Worm (Caenorhabditis elegans) whole organism, young adult: Measurements from ENCODE around the gene tub-1.

Experiments
- B0035.1 ChIP-seq: sonication (generic microtip); optimal IDR thresholded peaks from 2 replicates; lab custom pipeline; 2016; ENCODE audit warnings: missing genetic modification characterization, mild to moderate bottlenecking, missing compliant biosample characterization, missing genotype, missing genetic modification reagents
- F49E8.2 ChIP-seq: sonication (generic microtip); optimal IDR thresholded peaks from 3 replicates; lab custom pipeline; 2017; ENCODE audit warnings: missing genetic modification characterization, mild to moderate bottlenecking, missing compliant biosample characterization, antibody characterized with exemption, moderate library complexity; ENCODE audit not compliant: insufficient read depth
- F55B11.4 ChIP-seq: sonication (generic microtip); optimal IDR thresholded peaks from 2 replicates; lab custom pipeline; 2016; ENCODE audit warnings: missing compliant biosample characterization, missing genetic modification characterization, borderline replicate concordance; ENCODE audit not compliant: insufficient read depth
- K12H6.12 ChIP-seq: fragments of 200-800 bp; sonication (Bioruptor generic); optimal IDR thresholded peaks from 2 replicates; lab custom pipeline; 2018; ENCODE audit warnings: mild to moderate bottlenecking, missing genetic modification characterization, missing compliant biosample characterization
- akir-1 ChIP-seq: fragments of 200-800 bp; sonication (Bioruptor generic); optimal IDR thresholded peaks from 2 replicates; lab custom pipeline; 2018; ENCODE audit warnings: mild to moderate bottlenecking, missing genetic modification characterization, moderate library complexity, missing compliant biosample characterization
- atf-7 ChIP-seq: sonication (generic microtip); optimal IDR thresholded peaks from 2 replicates; lab custom pipeline; 2017; ENCODE audit warnings: mild to moderate bottlenecking, missing genetic modification characterization, missing compliant biosample characterization
- athp-1 ChIP-seq: sonication (generic microtip); optimal IDR thresholded peaks from 2 replicates; lab custom pipeline; 2017; ENCODE audit warnings: mild to moderate bottlenecking, missing genetic modification characterization, missing compliant biosample characterization
- attf-5 ChIP-seq: fragments of 200-800 bp; sonication (Bioruptor generic); optimal IDR thresholded peaks from 2 replicates; lab custom pipeline; 2018; ENCODE audit warnings: mild to moderate bottlenecking, missing genetic modification characterization, missing compliant biosample characterization
- bed-2 ChIP-seq: fragments of 200-800 bp; sonication (Bioruptor generic); IDR thresholded peaks from 2 replicates; pipeline ENCODE4 v1.3.6; 2022; ENCODE audit warnings: missing genetic modification reagents, missing genetic modification characterization, missing compliant biosample characterization
- ccch-3 ChIP-seq: fragments of 200-800 bp; sonication (Bioruptor generic); optimal IDR thresholded peaks from 2 replicates; lab custom pipeline; 2018; ENCODE audit warnings: mild to moderate bottlenecking, missing genetic modification characterization, missing compliant biosample characterization
- ceh-100 ChIP-seq: fragments of 200-800 bp; sonication (Bioruptor generic); IDR thresholded peaks from 2 replicates; pipeline ENCODE4 v1.3.6; 2022; ENCODE audit warnings: missing genetic modification reagents, missing genetic modification characterization, missing compliant biosample characterization
- dox-1 ChIP-seq: fragments of 200-800 bp; sonication (Bioruptor generic); IDR thresholded peaks from 2 replicates; pipeline ENCODE4 v1.3.6; 2022; ENCODE audit warnings: missing genetic modification reagents, missing genetic modification characterization, missing compliant biosample characterization
- dpl-1 ChIP-seq: fragments of 150-350 bp; optimal IDR thresholded peaks from 2 replicates; lab custom pipeline; 2014; ENCODE audit warnings: missing biosample characterization, missing genetic modification reagents, missing genetic modification characterization
- egl-18 ChIP-seq: fragments of 200-800 bp; sonication (Bioruptor generic); IDR thresholded peaks from 2 replicates; pipeline ENCODE4 v1.3.6; 2022; ENCODE audit warnings: missing genetic modification reagents, missing genetic modification characterization, missing compliant biosample characterization
- let-526 ChIP-seq: fragments of 200-800 bp; sonication (Bioruptor generic); IDR thresholded peaks from 2 replicates; pipeline ENCODE4 v1.3.6; 2022; ENCODE audit warnings: missing genetic modification reagents, missing genetic modification characterization, missing compliant biosample characterization
- let-607 ChIP-seq, 2 experiments: fragments of 200-800 bp in 1 of 2; sonication (Bioruptor generic) in 1 of 2; sonication (generic microtip) in 1 of 2; optimal IDR thresholded peaks; 2 replicates each; lab custom pipeline; 2016 to 2018; ENCODE audit warnings: mild to moderate bottlenecking in 2 of 2, missing compliant biosample characterization in 2 of 2, missing genetic modification characterization in 2 of 2, moderate library complexity in 2 of 2, missing genotype in 1 of 2
- lin-35 ChIP-seq, 3 experiments: fragments of 150-350 bp in 2 of 3; sonication (generic microtip) in 1 of 3; optimal IDR thresholded peaks; 2 replicates each; lab custom pipeline; 2014 to 2018; ENCODE audit warnings: missing biosample characterization in 3 of 3, missing genetic modification characterization in 3 of 3, missing genetic modification reagents in 3 of 3
- lin-54 ChIP-seq: fragments of 200-800 bp; sonication (Bioruptor generic); optimal IDR thresholded peaks from 2 replicates; lab custom pipeline; 2018; ENCODE audit warnings: mild to moderate bottlenecking, missing genetic modification characterization, missing compliant biosample characterization
- lir-1 ChIP-seq: fragments of 200-800 bp; sonication (Bioruptor generic); conservative IDR thresholded peaks from 2 replicates; pipeline ENCODE4 v1.3.6; 2022; ENCODE audit warnings: missing genetic modification reagents, missing genetic modification characterization, missing compliant biosample characterization
- lsl-1 ChIP-seq: fragments of 200-800 bp; sonication (Bioruptor generic); optimal IDR thresholded peaks from 2 replicates; lab custom pipeline; 2018; ENCODE audit warnings: mild to moderate bottlenecking, missing genetic modification characterization, moderate library complexity, missing compliant biosample characterization
- lsy-27 ChIP-seq: sonication (generic microtip); optimal IDR thresholded peaks from 2 replicates; lab custom pipeline; 2017; ENCODE audit warnings: missing genetic modification characterization, mild to moderate bottlenecking, missing compliant biosample characterization, antibody characterized with exemption, missing genotype, borderline replicate concordance; ENCODE audit not compliant: insufficient read depth
- mcd-1 ChIP-seq: fragments of 200-800 bp; sonication (Bioruptor generic); IDR thresholded peaks from 2 replicates; pipeline ENCODE4 v1.3.6; 2022; ENCODE audit warnings: missing genetic modification reagents, missing genetic modification characterization, missing compliant biosample characterization
- mes-4 ChIP-seq: sonication (generic microtip); optimal IDR thresholded peaks from 2 replicates; lab custom pipeline; 2016; ENCODE audit warnings: missing genotype, missing genetic modification characterization, missing compliant biosample characterization
- nfyb-1 ChIP-seq: fragments of 200-800 bp; sonication (Bioruptor generic); IDR thresholded peaks from 2 replicates; pipeline ENCODE4 v1.3.6; 2022; ENCODE audit warnings: missing genetic modification reagents, missing genetic modification characterization, missing compliant biosample characterization
- nhr-120 ChIP-seq: fragments of 200-800 bp; sonication (Bioruptor generic); IDR thresholded peaks from 2 replicates; pipeline ENCODE4 v1.3.6; 2022; ENCODE audit warnings: missing genetic modification characterization, missing compliant biosample characterization
- rec-8 ChIP-seq, 2 experiments: sonication (generic microtip); optimal IDR thresholded peaks; 2 replicates each; lab custom pipeline; 2016; ENCODE audit warnings: mild to moderate bottlenecking in 2 of 2, missing genetic modification characterization in 2 of 2, missing genetic modification reagents in 2 of 2, missing genotype in 2 of 2, missing biosample characterization in 1 of 2, missing compliant biosample characterization in 1 of 2, moderate library complexity in 1 of 2
- repo-1 ChIP-seq: sonication (generic microtip); optimal IDR thresholded peaks from 2 replicates; lab custom pipeline; 2017; ENCODE audit warnings: mild to moderate bottlenecking, missing genetic modification characterization, missing compliant biosample characterization
- rpc-1 ChIP-seq, 2 experiments: fragments of 150-350 bp in 1 of 2; sonication (generic microtip) in 1 of 2; optimal IDR thresholded peaks; 2 replicates each; lab custom pipeline; 2014 to 2018; ENCODE audit warnings: missing biosample characterization in 1 of 2, missing genetic modification characterization in 1 of 2, missing genetic modification reagents in 1 of 2, missing genotype in 1 of 2
- sdz-38 ChIP-seq: sonication (generic microtip); optimal IDR thresholded peaks from 2 replicates; lab custom pipeline; 2016; ENCODE audit warnings: missing genotype, missing genetic modification characterization, missing compliant biosample characterization
- snpc-4 ChIP-seq, 5 experiments: fragments of 150-350 bp in 1 of 5; sonication (generic microtip) in 4 of 5; optimal IDR thresholded peaks; 2 replicates each; lab custom pipeline; 2014 to 2018; ENCODE audit warnings: missing genetic modification characterization in 5 of 5, missing biosample characterization in 3 of 5, antibody characterized with exemption in 2 of 5, mild to moderate bottlenecking in 2 of 5, missing compliant biosample characterization in 2 of 5, missing genotype in 2 of 5, moderate library complexity in 2 of 5, missing genetic modification reagents in 1 of 5
- sptf-2 ChIP-seq: fragments of 200-800 bp; sonication (Bioruptor generic); optimal IDR thresholded peaks from 2 replicates; lab custom pipeline; 2018; ENCODE audit warnings: mild to moderate bottlenecking, missing genetic modification characterization, missing compliant biosample characterization
- ztf-25 ChIP-seq: fragments of 200-800 bp; sonication (Bioruptor generic); IDR thresholded peaks from 2 replicates; pipeline ENCODE4 v1.3.6; 2022; ENCODE audit warnings: missing genetic modification reagents, missing genetic modification characterization, missing compliant biosample characterization
- ztf-26 ChIP-seq: sonication (generic microtip); optimal IDR thresholded peaks from 2 replicates; lab custom pipeline; 2017; ENCODE audit warnings: missing genetic modification characterization, missing compliant biosample characterization
- ztf-28 ChIP-seq: fragments of 200-800 bp; sonication (Bioruptor generic); IDR thresholded peaks from 2 replicates; pipeline ENCODE4 v1.3.6; 2022; ENCODE audit warnings: missing genetic modification reagents, missing genetic modification characterization, missing compliant biosample characterization

tub-1 gene

ce11 chrII:8124867-8125266 is 31.9 kb downstream of the tub-1 start, which contains the start of gene ire-1 (continued):
- TF ChIP-seq rec-8 (tag; optimal IDR thresholded peaks at IDR 0.05; lab: Kevin White, UChicago): no peak
- TF ChIP-seq repo-1 (tag; lab: Kevin White, UChicago): no peak
- no peak for TF ChIP-seq lin-54 (GFP tag; lab: Kevin White, UChicago)
- TF ChIP-seq dox-1 (GFP tag; lab: Robert Waterston, UW): peak; percentile 59
- no peak for TF ChIP-seq sptf-2 (GFP tag; lab: Kevin White, UChicago)
- TF ChIP-seq athp-1: no peak
- no peak for TF ChIP-seq snpc-4 (GFP tag; optimal IDR thresholded peaks at IDR 0.05; lab: Kevin White, UChicago)
- peak in 1 of 4 experiments; percentile 55 for TF ChIP-seq snpc-4 (tag; optimal IDR thresholded peaks at IDR 0.05; lab: Kevin White, UChicago)
- TF ChIP-seq ztf-26 (tag; lab: Kevin White, UChicago): no peak
- TF ChIP-seq mes-4 (tag; lab: Kevin White, UChicago): no peak
- TF ChIP-seq F55B11.4 (tag; lab: Kevin White, UChicago): no peak
- no peak for TF ChIP-seq akir-1 (GFP tag; lab: Kevin White, UChicago)
- TF ChIP-seq ceh-100 (GFP tag; lab: Robert Waterston, UW): peak; percentile 41; the same call in 1 of the 2 replicates
- no peak for TF ChIP-seq sdz-38
- TF ChIP-seq B0035.1: no peak
- TF ChIP-seq lin-35 (GFP tag; optimal IDR thresholded peaks at IDR 0.05; lab: Kevin White, UChicago): no peak
- no peak for TF ChIP-seq ccch-3 (GFP tag; lab: Kevin White, UChicago)
- peak; percentile 74 for TF ChIP-seq attf-5
- TF ChIP-seq let-607 (tag; optimal IDR thresholded peaks at IDR 0.05; lab: Kevin White, UChicago): peak; percentile 30 to 73
- peak; percentile 89 for TF ChIP-seq lsl-1 (GFP tag; lab: Kevin White, UChicago)
- TF ChIP-seq, all 124 proteins: peak for 22

- TF ChIP-seq nhr-120 (GFP tag; lab: Robert Waterston, UW): no peak
- no peak for TF ChIP-seq ztf-28 (GFP tag; lab: Robert Waterston, UW)
- TF ChIP-seq rpc-1 (optimal IDR thresholded peaks at IDR 0.05; lab: Kevin White, UChicago): no peak
- no peak for TF ChIP-seq rpc-1 (tag; optimal IDR thresholded peaks at IDR 0.05; lab: Kevin White, UChicago)
- TF ChIP-seq dpl-1 (GFP tag; lab: Kevin White, UChicago): no peak
- TF ChIP-seq lir-1: no peak
- TF ChIP-seq bed-2 (GFP tag; lab: Robert Waterston, UW): no peak
- no peak for TF ChIP-seq let-526
- no peak for TF ChIP-seq mcd-1 (GFP tag; lab: Robert Waterston, UW)
Measured at ce11 chrII:8117426-8117825, 39.3 kb downstream of the tub-1 start.

DNA sequence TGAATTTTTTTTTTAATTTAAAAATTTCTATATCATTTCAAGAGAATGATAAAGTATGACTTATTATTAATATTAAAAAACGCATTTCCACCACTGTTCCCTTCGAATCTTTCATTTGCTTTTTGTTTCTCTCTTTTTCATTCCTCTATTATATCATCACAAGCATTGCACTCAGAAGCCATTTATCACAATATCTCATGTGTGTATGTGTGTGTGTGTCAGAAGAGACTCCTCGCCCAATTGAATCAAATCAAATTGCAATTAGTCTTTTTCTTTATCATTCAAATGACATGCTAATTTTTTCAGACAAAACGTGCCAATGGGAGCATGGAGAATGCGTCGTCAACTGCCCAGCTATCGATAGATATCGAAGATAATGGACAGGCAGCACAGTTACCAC is 40.6 kb downstream of the tub-1 start, which contains the start of gene unc-105:
Gene unc-105 (plus strand): TSS at position 301 of the 400 bp plus-strand sequence.
- no peak for TF ChIP-seq egl-18
- TF ChIP-seq ztf-25 (GFP tag; lab: Robert Waterston, UW): no peak
- TF ChIP-seq nfyb-1 (GFP tag; lab: Robert Waterston, UW): no peak
- no peak for TF ChIP-seq K12H6.12 (tag; lab: Kevin White, UChicago)
- TF ChIP-seq F55B11.4 (tag; lab: Kevin White, UChicago): no peak
- no peak for TF ChIP-seq atf-7
- TF ChIP-seq lsy-27 (tag; lab: Kevin White, UChicago): no peak
- TF ChIP-seq F49E8.2 (tag; lab: Kevin White, UChicago): no peak
